Worm (Caenorhabditis elegans): ENCODE measurements around the gene nhr-140.

The nhr-140 gene

ce11 chrV:7007307-7007706 is 17.8 kb upstream of the nhr-140 start, which contains the start of gene drd-10:
TSS of gene drd-10 (plus strand) at chrV:7007607.
- no peak for TF ChIP-seq pqm-1 (tag; optimal IDR thresholded peaks at IDR 0.05)
- no peak for TF ChIP-seq tbx-2 (tag; optimal IDR thresholded peaks at IDR 0.05)
- TF ChIP-seq fkh-6 (tag; optimal IDR thresholded peaks at IDR 0.05): no peak
- TF ChIP-seq sdc-2 (tag; optimal IDR thresholded peaks at IDR 0.05): no peak
- TF ChIP-seq hlh-15 (tag; optimal IDR thresholded peaks at IDR 0.05): no peak
- TF ChIP-seq ceh-48 (tag; optimal IDR thresholded peaks at IDR 0.05): no peak
- no peak for TF ChIP-seq Y22D7AL.16 (tag; optimal IDR thresholded peaks at IDR 0.05)
- TF ChIP-seq pax-1 (tag; optimal IDR thresholded peaks at IDR 0.05): no peak
- no peak for TF ChIP-seq unc-86 (tag; optimal IDR thresholded peaks at IDR 0.05)
- TF ChIP-seq sox-2 (GFP tag; IDR thresholded peaks at IDR 0.05): no peak
- TF ChIP-seq dve-1 (tag; optimal IDR thresholded peaks at IDR 0.05): no peak
- TF ChIP-seq nhr-11 (tag; optimal IDR thresholded peaks at IDR 0.05): no peak
- no peak for TF ChIP-seq nfya-1 (tag; optimal IDR thresholded peaks at IDR 0.05)
- TF ChIP-seq npax-4 (tag; optimal IDR thresholded peaks at IDR 0.05): no peak
- TF ChIP-seq ztf-16 (tag; optimal IDR thresholded peaks at IDR 0.05): no peak
- TF ChIP-seq K09A11.1 (tag; optimal IDR thresholded peaks at IDR 0.05; ENCODE audit: insufficient read depth): no peak

DNA sequence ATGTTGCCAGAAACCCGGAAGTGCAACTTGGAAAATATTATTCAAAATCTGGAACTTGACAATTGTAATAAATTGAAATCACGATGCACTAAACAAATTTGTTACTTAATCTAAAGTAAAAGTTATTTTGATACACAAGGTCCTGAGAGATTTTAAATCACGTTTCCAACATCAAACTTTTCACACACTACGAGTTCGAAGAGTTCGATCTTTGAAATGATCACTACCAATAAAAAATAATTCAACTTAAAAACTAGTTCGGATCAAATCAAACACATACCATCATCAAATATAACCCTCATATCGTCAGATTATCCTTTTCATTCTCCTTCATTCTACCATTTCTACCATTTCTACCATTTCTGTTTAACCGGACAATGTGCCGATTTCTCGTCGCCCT is 16.5 kb upstream of the nhr-140 start, which contains the start of gene spig-10:
Gene spig-10 (plus strand): TSS at position 301 of the 400 bp plus-strand sequence.
- no peak for TF ChIP-seq lim-6 (tag; optimal IDR thresholded peaks at IDR 0.05)

DNA sequence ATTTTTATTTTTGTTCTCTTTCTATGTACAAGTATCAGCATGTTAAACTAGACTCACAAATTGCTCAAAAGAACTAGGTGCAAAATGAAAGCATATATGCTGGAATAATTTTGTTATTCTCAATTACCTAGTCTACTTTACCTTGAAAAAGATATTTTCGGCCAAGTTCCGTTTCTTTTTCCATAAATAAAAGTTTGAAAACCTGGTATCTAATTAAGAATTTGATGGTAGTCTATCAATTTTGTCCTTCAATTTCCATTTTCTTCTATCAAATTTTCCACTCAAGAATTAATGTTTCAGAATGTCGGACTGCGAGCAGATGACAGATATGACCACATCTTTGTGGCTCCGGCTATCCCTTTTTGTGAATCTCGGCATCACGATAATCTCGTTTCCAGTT is 14.4 kb upstream of the nhr-140 start, which contains the start of gene srab-4:
Gene srab-4 (plus strand): TSS at position 301 of the 400 bp plus-strand sequence.
- no peak for TF ChIP-seq unc-55 (GFP tag; optimal IDR thresholded peaks at IDR 0.05)
- no peak for TF ChIP-seq sdc-2 (tag; optimal IDR thresholded peaks at IDR 0.05)
- TF ChIP-seq dmd-4 (tag; optimal IDR thresholded peaks at IDR 0.05; ENCODE audit: borderline replicate concordance): no peak
- no peak for TF ChIP-seq hlh-15 (tag; optimal IDR thresholded peaks at IDR 0.05)
- no peak for TF ChIP-seq ceh-14 (tag; optimal IDR thresholded peaks at IDR 0.05)
- no peak for TF ChIP-seq fax-1 (tag; optimal IDR thresholded peaks at IDR 0.05)
- TF ChIP-seq ref-2 (tag; optimal IDR thresholded peaks at IDR 0.05): no peak
- TF ChIP-seq lin-11 (tag; optimal IDR thresholded peaks at IDR 0.05): no peak
- no peak for TF ChIP-seq ets-4 (tag; optimal IDR thresholded peaks at IDR 0.05)
- no peak for TF ChIP-seq ttx-3 (tag; optimal IDR thresholded peaks at IDR 0.05)
- no peak for TF ChIP-seq hlh-30 (tag; optimal IDR thresholded peaks at IDR 0.05; ENCODE audit: insufficient read depth)

- TF ChIP-seq lim-6 (tag; optimal IDR thresholded peaks at IDR 0.05) (no peak), fkh-10 (GFP tag; optimal IDR thresholded peaks at IDR 0.05) (no peak), gmeb-2 (tag; optimal IDR thresholded peaks at IDR 0.05) (no peak), che-1 (tag; optimal IDR thresholded peaks at IDR 0.05) (no peak), T23F11.4 (GFP tag; optimal IDR thresholded peaks at IDR 0.05) (no peak), ceh-31 (tag; optimal IDR thresholded peaks at IDR 0.05) (no peak), lin-11 (tag; optimal IDR thresholded peaks at IDR 0.05) (no peak), ahr-1 (tag; optimal IDR thresholded peaks at IDR 0.05) (no peak), sox-2 (GFP tag; IDR thresholded peaks at IDR 0.05) (no peak), dmd-4 (tag; optimal IDR thresholded peaks at IDR 0.05; ENCODE audit: borderline replicate concordance) (no peak), nhr-11 (tag; optimal IDR thresholded peaks at IDR 0.05) (no peak), pag-3 (tag; optimal IDR thresholded peaks at IDR 0.05; ENCODE audit: borderline replicate concordance) (no peak), unc-86 (tag; optimal IDR thresholded peaks at IDR 0.05) (no peak), unc-55 (GFP tag; optimal IDR thresholded peaks at IDR 0.05) (no peak), nhr-232 (tag; optimal IDR thresholded peaks at IDR 0.05) (no peak)
Observed at ce11 chrV:7000734-7001133, 11.3 kb upstream of the nhr-140 start.

DNA sequence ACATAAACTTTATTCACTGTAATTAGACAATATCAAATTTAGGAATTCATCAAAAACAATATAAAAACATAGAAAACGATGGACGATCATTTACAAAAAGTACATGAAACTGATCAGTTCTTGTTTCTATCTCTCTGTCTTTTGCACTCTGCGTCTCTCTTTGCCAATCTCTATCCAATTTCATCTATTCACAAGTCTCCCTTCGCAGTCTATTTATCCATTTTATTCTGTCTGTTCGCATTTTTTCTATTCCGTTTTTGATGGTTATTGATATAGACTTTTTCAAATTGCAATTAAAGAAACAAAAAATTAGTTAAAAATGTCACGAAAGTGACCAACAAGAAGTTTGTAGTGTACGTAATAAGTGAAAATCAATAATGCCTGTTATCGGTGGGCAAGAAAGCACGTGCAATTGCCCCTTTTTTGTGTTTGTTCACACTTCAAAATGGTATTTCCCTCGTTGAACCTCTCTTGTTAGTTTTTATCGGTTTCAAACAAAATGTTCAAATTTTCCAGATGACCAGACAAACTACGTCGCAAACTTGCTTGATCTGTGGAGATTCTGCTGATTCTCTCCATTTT is 8.9 kb upstream of the nhr-140 start, which contains the start of gene nhr-42:
Gene nhr-42 (plus strand): TSS at position 517 of the 582 bp plus-strand sequence.
- no peak for TF ChIP-seq ama-1 (optimal IDR thresholded peaks at IDR 0.05)
- TF ChIP-seq ceh-19 (GFP tag; optimal IDR thresholded peaks at IDR 0.05): no peak
- TF ChIP-seq tbx-2 (tag; optimal IDR thresholded peaks at IDR 0.05): no peak
- TF ChIP-seq dve-1 (tag; optimal IDR thresholded peaks at IDR 0.05): no peak
- TF ChIP-seq unc-86 (tag; optimal IDR thresholded peaks at IDR 0.05): no peak
- no peak for TF ChIP-seq ceh-24 (tag; optimal IDR thresholded peaks at IDR 0.05)
- TF ChIP-seq ref-2 (tag; optimal IDR thresholded peaks at IDR 0.05): no peak
- TF ChIP-seq npax-4 (tag; optimal IDR thresholded peaks at IDR 0.05): no peak
- no peak for TF ChIP-seq pha-2 (tag; optimal IDR thresholded peaks at IDR 0.05)
- TF ChIP-seq K09A11.1 (tag; optimal IDR thresholded peaks at IDR 0.05; ENCODE audit: insufficient read depth): no peak
- no peak for TF ChIP-seq ceh-31 (tag; optimal IDR thresholded peaks at IDR 0.05)
